Worm (Caenorhabditis elegans) whole organism, L2 larva: Measurements from ENCODE around the gene srg-16.

ENCODE experiments used
- aly-2 ChIP-seq: fragments of 150-350 bp; optimal IDR thresholded peaks from 2 replicates; lab custom pipeline; 2014; ENCODE audit warnings: missing biosample characterization, missing genetic modification characterization
- blmp-1 ChIP-seq: sonication (generic microtip); optimal IDR thresholded peaks from 2 replicates; lab custom pipeline; 2017; ENCODE audit warnings: missing genetic modification characterization, mild to moderate bottlenecking, missing compliant biosample characterization, antibody characterized with exemption, moderate library complexity; ENCODE audit not compliant: insufficient read depth
- elt-1 ChIP-seq: fragments of 150-350 bp; optimal IDR thresholded peaks from 2 replicates; lab custom pipeline; 2014; ENCODE audit warnings: missing biosample characterization, missing genetic modification characterization
- elt-3 ChIP-seq: sonication (generic microtip); optimal IDR thresholded peaks from 2 replicates; lab custom pipeline; 2017; ENCODE audit warnings: missing biosample characterization, missing genetic modification characterization
- lin-39 ChIP-seq: fragments of 150-350 bp; optimal IDR thresholded peaks from 2 replicates; lab custom pipeline; 2014; ENCODE audit warnings: missing biosample characterization, missing genetic modification reagents, missing genetic modification characterization
- lsy-2 ChIP-seq, 2 experiments: fragments of 150-350 bp in 1 of 2; sonication (generic microtip) in 1 of 2; optimal IDR thresholded peaks; 2 replicates each; lab custom pipeline; 2014 to 2017; ENCODE audit warnings: missing biosample characterization in 2 of 2, missing genetic modification characterization in 2 of 2
- nhr-237 ChIP-seq: fragments of 150-350 bp; optimal IDR thresholded peaks from 2 replicates; lab custom pipeline; 2014; ENCODE audit warnings: missing biosample characterization, missing genetic modification characterization
- sma-3 ChIP-seq: sonication (generic microtip); optimal IDR thresholded peaks from 2 replicates; lab custom pipeline; 2016; ENCODE audit warnings: missing genetic modification reagents, missing genetic modification characterization, missing compliant biosample characterization
- unc-39 ChIP-seq: fragments of 150-350 bp; optimal IDR thresholded peaks from 2 replicates; lab custom pipeline; 2014; ENCODE audit warnings: missing biosample characterization, missing genetic modification characterization
- unc-55 ChIP-seq: fragments of 150-350 bp; sonication (generic microtip); optimal IDR thresholded peaks from 3 replicates; lab custom pipeline; 2014; ENCODE audit warnings: missing biosample characterization, missing genetic modification reagents, missing genetic modification characterization
- ztf-4 ChIP-seq: fragments of 150-350 bp; optimal IDR thresholded peaks from 2 replicates; lab custom pipeline; 2014; ENCODE audit warnings: missing biosample characterization, missing genetic modification characterization

DNA sequence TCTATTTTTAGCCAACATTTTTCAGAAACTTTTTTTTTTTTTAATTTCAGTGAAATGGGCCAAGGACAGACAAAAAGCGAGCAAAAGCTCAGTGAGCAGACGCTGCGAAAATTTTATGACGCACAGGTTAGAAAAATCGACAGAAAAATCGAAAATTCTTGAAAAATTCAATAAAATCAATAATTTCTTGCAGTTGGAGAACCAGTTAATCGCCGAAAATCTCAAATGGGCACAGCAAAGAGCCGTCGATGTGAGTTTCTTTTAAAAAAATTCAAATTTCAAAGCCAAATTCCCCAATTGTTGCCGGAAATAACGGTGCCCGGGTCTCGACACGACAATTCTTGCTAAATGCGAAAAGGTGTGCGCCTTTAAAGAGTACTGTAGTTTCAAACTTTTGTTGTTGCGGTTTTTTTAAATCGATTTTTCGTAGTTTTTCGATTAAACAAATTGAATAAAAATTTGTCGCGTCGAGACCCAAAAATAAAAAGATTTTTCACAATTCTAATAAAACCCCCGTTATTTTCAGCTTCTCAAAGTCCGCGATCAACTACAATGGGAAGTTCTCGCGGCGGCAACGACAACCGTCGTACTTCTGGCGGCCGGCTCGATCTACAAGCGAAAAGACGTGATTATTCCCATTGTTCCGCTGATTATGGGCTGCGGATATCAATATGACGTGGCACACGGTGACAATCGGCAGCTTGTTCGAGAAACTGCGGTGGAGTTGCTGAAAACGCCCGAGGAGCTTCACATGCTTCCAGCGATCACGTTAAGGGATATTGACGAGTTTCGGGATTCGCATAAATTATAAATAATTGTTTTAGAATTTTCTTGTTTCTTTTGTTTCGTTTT lies 6.1 kb upstream of the srg-16 start, which contains the start of gene tag-280:
- no peak for TF ChIP-seq aly-2 (tag; lab: Kevin White, UChicago)
- no peak for TF ChIP-seq nhr-237 (tag; lab: Kevin White, UChicago)
- TF ChIP-seq lin-39 (tag; lab: Kevin White, UChicago): no peak
- no peak for TF ChIP-seq lsy-2 (tag; optimal IDR thresholded peaks at IDR 0.05; lab: Kevin White, UChicago)
- no peak for TF ChIP-seq ztf-4 (tag; lab: Kevin White, UChicago)
- TF ChIP-seq sma-3 (GFP tag; lab: Kevin White, UChicago): no peak
- no peak for TF ChIP-seq elt-3
- TF ChIP-seq unc-55 (GFP tag; lab: Kevin White, UChicago): no peak
- TF ChIP-seq blmp-1 (tag; lab: Kevin White, UChicago): no peak
- TF ChIP-seq unc-39 (tag; lab: Kevin White, UChicago): no peak
- no peak for TF ChIP-seq elt-1 (tag; lab: Kevin White, UChicago)
